Worm (Caenorhabditis elegans): Measurements from ENCODE around the gene best-20.

ce11 chrIV:3743748-3744147 lies 12.3 kb upstream of the best-20 start, which contains the start of gene siah-1:
- TF ChIP-seq klf-2 (GFP tag; conservative IDR thresholded peaks at IDR 0.05) (no peak), cog-1 (tag; optimal IDR thresholded peaks at IDR 0.05) (no peak), flt-1 (GFP tag; IDR thresholded peaks at IDR 0.05) (no peak)

Data from whole organism, midembryonic.